Fruit fly (Drosophila melanogaster) whole organism, embryonic: ENCODE results near the gene RpS7.

Experiments
- Atf3 ChIP-seq: fragments of 200-800 bp; sonication (Bioruptor generic); optimal IDR thresholded peaks from 3 replicates; lab custom pipeline; 2016; ENCODE audit warnings: missing biosample characterization, missing genetic modification characterization
- B-H2 ChIP-seq: fragments of 200-800 bp; sonication (Bioruptor generic); optimal IDR thresholded peaks from 2 replicates; lab custom pipeline; 2018; ENCODE audit warnings: missing biosample characterization, mild to moderate bottlenecking, missing genetic modification characterization
- Bteb2 ChIP-seq: fragments of 200-800 bp; sonication (Bioruptor generic); optimal IDR thresholded peaks from 2 replicates; lab custom pipeline; 2016; ENCODE audit warnings: missing biosample characterization, missing genetic modification characterization
- CG10321 ChIP-seq: fragments of 200-800 bp; sonication (Bioruptor generic); IDR thresholded peaks from 2 replicates; pipeline ENCODE4 v1.3.6; 2022; ENCODE audit warnings: missing biosample characterization, missing genetic modification characterization
- CG12071 ChIP-seq: fragments of 200-800 bp; sonication (Bioruptor generic); optimal IDR thresholded peaks from 3 replicates; lab custom pipeline; 2018; ENCODE audit warnings: missing biosample characterization, mild to moderate bottlenecking, missing genetic modification characterization
- CG1233 ChIP-seq: fragments of 200-800 bp; sonication (Bioruptor generic); optimal IDR thresholded peaks from 4 replicates; lab custom pipeline; 2018; ENCODE audit warnings: missing biosample characterization, mild to moderate bottlenecking, missing genetic modification characterization
- CG12769 ChIP-seq: fragments of 200-800 bp; sonication (Bioruptor generic); optimal IDR thresholded peaks from 2 replicates; lab custom pipeline; 2019; ENCODE audit warnings: missing biosample characterization, mild to moderate bottlenecking, missing genetic modification characterization, moderate library complexity
- CG13424 ChIP-seq: fragments of 200-800 bp; sonication (Bioruptor generic); optimal IDR thresholded peaks from 2 replicates; lab custom pipeline; 2019; ENCODE audit warnings: missing biosample characterization, mild to moderate bottlenecking, missing genetic modification characterization, moderate library complexity
- CG14014 ChIP-seq: fragments of 200-800 bp; sonication (Bioruptor generic); IDR thresholded peaks from 2 replicates; pipeline ENCODE4 v1.3.6; 2022; ENCODE audit warnings: missing biosample characterization, missing genetic modification characterization
- CG15514 ChIP-seq: fragments of 200-800 bp; sonication (Bioruptor generic); optimal IDR thresholded peaks from 3 replicates; lab custom pipeline; 2017; ENCODE audit warnings: missing biosample characterization, missing genetic modification characterization, mild to moderate bottlenecking, moderate library complexity, missing genetic modification reagents
- CG17612 ChIP-seq: fragments of 200-800 bp; sonication (Bioruptor generic); IDR thresholded peaks from 2 replicates; pipeline ENCODE4 v1.3.6; 2022; ENCODE audit warnings: missing biosample characterization, missing genetic modification characterization
- CG2199 ChIP-seq: fragments of 200-800 bp; sonication (Bioruptor generic); IDR thresholded peaks from 3 replicates; pipeline ENCODE4 v1.3.6; 2022; ENCODE audit warnings: missing biosample characterization, missing genetic modification characterization
- CG2875 ChIP-seq: fragments of 200-800 bp; sonication (Bioruptor generic); optimal IDR thresholded peaks from 2 replicates; lab custom pipeline; 2017; ENCODE audit warnings: missing biosample characterization, mild to moderate bottlenecking, missing genetic modification characterization, missing genetic modification reagents
- CG32532 ChIP-seq: fragments of 200-800 bp; sonication (Bioruptor generic); IDR thresholded peaks from 2 replicates; pipeline ENCODE4 v1.3.6; 2022; ENCODE audit warnings: missing biosample characterization, missing genetic modification characterization
- CG5953 ChIP-seq: fragments of 200-800 bp; sonication (Bioruptor generic); IDR thresholded peaks from 2 replicates; pipeline ENCODE4 v1.3.6; 2022; ENCODE audit warnings: missing biosample characterization, missing genetic modification characterization
- CG6683 ChIP-seq: fragments of 200-800 bp; sonication (Bioruptor generic); optimal IDR thresholded peaks from 2 replicates; lab custom pipeline; 2017; ENCODE audit warnings: missing biosample characterization, mild to moderate bottlenecking, missing genetic modification characterization, missing genetic modification reagents
- CG6813 ChIP-seq: fragments of 200-800 bp; sonication (Bioruptor generic); optimal IDR thresholded peaks from 2 replicates; lab custom pipeline; 2017; ENCODE audit warnings: missing biosample characterization, missing genetic modification characterization, mild to moderate bottlenecking, moderate library complexity, missing genetic modification reagents
- CG8290 ChIP-seq, 3 experiments: fragments of 200-800 bp; sonication (Bioruptor generic); optimal IDR thresholded peaks; 2 replicates each; lab custom pipeline; 2016 to 2019; ENCODE audit warnings: missing biosample characterization in 3 of 3, missing genetic modification characterization in 3 of 3, mild to moderate bottlenecking in 2 of 3, moderate library complexity in 1 of 3
- CG8478 ChIP-seq: fragments of >200 bp; optimal IDR thresholded peaks from 2 replicates; lab custom pipeline; 2018
- CG9215 ChIP-seq: fragments of 200-800 bp; sonication (Bioruptor generic); IDR thresholded peaks from 2 replicates; pipeline ENCODE4 v1.3.6; 2022; ENCODE audit warnings: missing biosample characterization, missing genetic modification characterization
- Chrac-16 ChIP-seq: fragments of 200-800 bp; sonication (Bioruptor generic); optimal IDR thresholded peaks from 3 replicates; lab custom pipeline; 2016; ENCODE audit warnings: missing biosample characterization, missing genetic modification characterization
- D19A ChIP-seq: fragments of 200-800 bp; optimal IDR thresholded peaks from 3 replicates; lab custom pipeline; 2019; ENCODE audit warnings: missing biosample characterization, mild to moderate bottlenecking, missing genetic modification characterization, moderate library complexity
- Dad ChIP-seq: fragments of 200-800 bp; sonication (Bioruptor generic); optimal IDR thresholded peaks from 3 replicates; lab custom pipeline; 2016; ENCODE audit warnings: missing biosample characterization, missing genetic modification characterization
- Dek ChIP-seq: fragments of 200-800 bp; sonication (Bioruptor generic); optimal IDR thresholded peaks from 3 replicates; lab custom pipeline; 2019; ENCODE audit warnings: missing biosample characterization, mild to moderate bottlenecking, missing genetic modification characterization, moderate library complexity
- Dip3 ChIP-seq: fragments of 200-800 bp; sonication (Bioruptor generic); optimal IDR thresholded peaks from 3 replicates; lab custom pipeline; 2016; ENCODE audit warnings: missing biosample characterization, missing genetic modification characterization
- Drgx ChIP-seq: fragments of 200-800 bp; sonication (Bioruptor generic); IDR thresholded peaks from 2 replicates; pipeline ENCODE4 v1.3.6; 2022; ENCODE audit warnings: missing biosample characterization, missing genetic modification characterization
- HmgD ChIP-seq: fragments of 200-800 bp; sonication (Bioruptor generic); optimal IDR thresholded peaks from 3 replicates; lab custom pipeline; 2016; ENCODE audit warnings: missing biosample characterization, missing genetic modification characterization
- Lhr ChIP-seq: fragments of 200-800 bp; sonication (Bioruptor generic); optimal IDR thresholded peaks from 3 replicates; lab custom pipeline; 2017; ENCODE audit warnings: mild to moderate bottlenecking, missing biosample characterization, missing genetic modification reagents, missing genetic modification characterization
- MBD-R2 ChIP-seq: fragments of 200-800 bp; sonication (Bioruptor generic); IDR thresholded peaks from 2 replicates; pipeline ENCODE4 v1.3.6; 2022; ENCODE audit warnings: missing biosample characterization, missing genetic modification characterization
- Meics ChIP-seq: fragments of 200-800 bp; sonication (Bioruptor generic); optimal IDR thresholded peaks from 2 replicates; lab custom pipeline; 2017; ENCODE audit warnings: missing biosample characterization, mild to moderate bottlenecking, missing genetic modification characterization
- Mes4 ChIP-seq: fragments of 200-800 bp; sonication (Bioruptor generic); optimal IDR thresholded peaks from 2 replicates; lab custom pipeline; 2016; ENCODE audit warnings: missing biosample characterization, missing genetic modification characterization
- NC2α ChIP-seq: fragments of 200-800 bp; sonication (Bioruptor generic); optimal IDR thresholded peaks from 2 replicates; lab custom pipeline; 2016; ENCODE audit warnings: missing biosample characterization, missing genetic modification characterization
- TFAM ChIP-seq: fragments of 200-800 bp; sonication (Bioruptor generic); optimal IDR thresholded peaks from 2 replicates; lab custom pipeline; 2017; ENCODE audit warnings: missing biosample characterization, missing genetic modification characterization, inconsistent platforms
- aop ChIP-seq: fragments of 200-800 bp; sonication (Bioruptor generic); IDR thresholded peaks from 2 replicates; pipeline ENCODE4 v1.3.6; 2022; ENCODE audit warnings: missing biosample characterization, missing genetic modification characterization
- az2 ChIP-seq: fragments of 200-800 bp; sonication (Bioruptor generic); optimal IDR thresholded peaks from 3 replicates; lab custom pipeline; 2016; ENCODE audit warnings: missing biosample characterization, missing genetic modification characterization
- br ChIP-seq: fragments of >200 bp; optimal IDR thresholded peaks from 2 replicates; lab custom pipeline; 2017
- caup ChIP-seq: fragments of 200-800 bp; sonication (Bioruptor generic); optimal IDR thresholded peaks from 3 replicates; lab custom pipeline; 2017; ENCODE audit warnings: missing biosample characterization, mild to moderate bottlenecking, missing genetic modification characterization, moderate library complexity; ENCODE audit not compliant: severe bottlenecking
- dimm ChIP-seq: fragments of 200-800 bp; sonication (Bioruptor generic); IDR thresholded peaks from 2 replicates; pipeline ENCODE4 v1.3.6; 2022; ENCODE audit warnings: missing biosample characterization, missing genetic modification characterization
- dm ChIP-seq: fragments of 200-800 bp; sonication (Bioruptor generic); optimal IDR thresholded peaks from 3 replicates; lab custom pipeline; 2016; ENCODE audit warnings: missing biosample characterization, missing genetic modification characterization
- exex ChIP-seq: fragments of 200-800 bp; sonication (Bioruptor generic); optimal IDR thresholded peaks from 4 replicates; lab custom pipeline; 2018; ENCODE audit warnings: missing biosample characterization, mild to moderate bottlenecking, missing genetic modification characterization, moderate library complexity
- hb ChIP-seq: fragments of 200-800 bp; sonication (Bioruptor generic); IDR thresholded peaks from 3 replicates; pipeline ENCODE4 v1.3.6; 2022; ENCODE audit warnings: missing biosample characterization, missing genetic modification characterization; ENCODE audit not compliant: partially characterized antibody
- kah ChIP-seq: fragments of 200-800 bp; sonication (Bioruptor generic); optimal IDR thresholded peaks from 2 replicates; lab custom pipeline; 2018; ENCODE audit warnings: missing biosample characterization, mild to moderate bottlenecking, missing genetic modification characterization
- mirr ChIP-seq: fragments of 200-800 bp; sonication (Bioruptor generic); optimal IDR thresholded peaks from 3 replicates; lab custom pipeline; 2018; ENCODE audit warnings: missing biosample characterization, mild to moderate bottlenecking, missing genetic modification characterization
- otp ChIP-seq: fragments of 200-800 bp; sonication (Bioruptor generic); IDR thresholded peaks from 3 replicates; pipeline ENCODE4, ENCODE4 v1.3.6; 2022; ENCODE audit warnings: missing biosample characterization, missing genetic modification characterization
- sens ChIP-seq: fragments of 200-800 bp; sonication (Bioruptor generic); peaks from one replicate; lab custom pipeline; 2016; ENCODE audit warnings: missing biosample characterization, missing genetic modification characterization
- slou ChIP-seq: fragments of 200-800 bp; sonication (Bioruptor generic); optimal IDR thresholded peaks from 3 replicates; lab custom pipeline; 2016; ENCODE audit warnings: missing biosample characterization, missing genetic modification characterization
- sob ChIP-seq: fragments of 200-800 bp; sonication (Bioruptor generic); IDR thresholded peaks from 2 replicates; pipeline ENCODE4 v1.3.6; 2022; ENCODE audit warnings: missing biosample characterization, missing genetic modification characterization
- ssp ChIP-seq: fragments of 200-800 bp; sonication (Bioruptor generic); IDR thresholded peaks from 2 replicates; pipeline ENCODE4 v1.3.6; 2022; ENCODE audit warnings: missing biosample characterization, missing genetic modification characterization
- stc ChIP-seq: fragments of 200-800 bp; sonication (Bioruptor generic); IDR thresholded peaks from 2 replicates; pipeline ENCODE4 v1.3.6; 2022; ENCODE audit warnings: missing biosample characterization, missing genetic modification characterization
- tin ChIP-seq: fragments of 200-800 bp; sonication (Bioruptor generic); optimal IDR thresholded peaks from 3 replicates; lab custom pipeline; 2016; ENCODE audit warnings: missing biosample characterization, missing genetic modification characterization
- zf30C ChIP-seq: fragments of 200-800 bp; sonication (Bioruptor generic); optimal IDR thresholded peaks from 3 replicates; lab custom pipeline; 2018; ENCODE audit warnings: missing biosample characterization, mild to moderate bottlenecking, missing genetic modification characterization
- zfh1 ChIP-seq: fragments of 200-800 bp; sonication (Bioruptor generic); IDR thresholded peaks from 3 replicates; pipeline ENCODE4 v1.3.6; 2022; ENCODE audit warnings: missing biosample characterization, missing genetic modification characterization

Gene RpS7

DNA sequence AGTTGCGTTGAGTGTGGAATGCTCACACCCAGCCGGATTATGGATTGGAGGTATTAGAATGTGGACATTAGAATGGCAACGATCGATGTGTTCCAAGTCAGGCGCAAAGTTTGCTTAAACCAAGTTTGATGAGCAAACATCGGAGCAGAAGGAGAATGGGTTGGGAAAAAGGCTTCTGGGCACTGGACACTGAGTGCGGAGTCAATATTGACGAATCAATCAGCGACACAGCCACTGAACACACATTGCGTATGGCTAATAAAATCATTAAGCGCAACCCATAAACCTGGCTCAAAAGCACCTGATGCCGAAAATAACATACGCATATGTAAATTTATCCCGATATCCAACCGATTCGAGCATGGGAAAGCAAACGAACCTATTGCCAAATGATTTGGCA is 15.0 kb downstream of the RpS7 start (continued):
- TF ChIP-seq CG17612 (GFP tag; lab: Robert Waterston, UW) (0 out of 2 replicates have a peak, but pooled peaks have one; percentile 24), Dek (tag; lab: Kevin White, UChicago) (no peak), CG32532 (GFP tag; lab: Robert Waterston, UW) (no peak), slou (GFP tag; lab: Kevin White, UChicago) (no peak), otp (GFP tag; lab: Robert Waterston, UW) (0 out of 3 replicates have a peak, but pooled peaks have one; percentile 22), exex (no peak), D19A (tag; lab: Kevin White, UChicago) (no peak), CG1233 (no peak), dm (no peak), sob (peak; percentile 35; the same call in 1 of the 2 replicates), MBD-R2 (GFP tag; lab: Robert Waterston, UW) (no peak), mirr (GFP tag; lab: Kevin White, UChicago) (peak; percentile 25), Lhr (GFP tag; lab: Kevin White, UChicago) (no peak), CG6683 (GFP tag; lab: Kevin White, UChicago) (no peak), br (lab: Kevin White, UChicago) (no peak), CG12769 (peak; percentile 15), caup (peak; percentile 6), aop (GFP tag; lab: Robert Waterston, UW) (no peak), tin (GFP tag; lab: Kevin White, UChicago) (no peak), CG13424 (no peak), Mes4 (GFP tag; lab: Kevin White, UChicago) (no peak), CG9215 (GFP tag; lab: Robert Waterston, UW) (no peak), CG10321 (no peak), TFAM (no peak), Atf3 (no peak), CG8290 (GFP tag; optimal IDR thresholded peaks at IDR 0.05; lab: Kevin White, UChicago) (no peak), CG8290 (tag; optimal IDR thresholded peaks at IDR 0.05; lab: Kevin White, UChicago) (peak in 1 of 2 experiments; percentile 50), hb (GFP tag; lab: Robert Waterston, UW) (no peak), Dip3 (no peak), stc (GFP tag; lab: Robert Waterston, UW) (peak; percentile 22; the same call in 1 of the 2 replicates), zfh1 (no peak), CG15514 (GFP tag; lab: Kevin White, UChicago) (peak; percentile 1), zf30C (GFP tag; lab: Kevin White, UChicago) (no peak), CG6813 (GFP tag; lab: Kevin White, UChicago) (no peak), Dad (GFP tag; lab: Kevin White, UChicago) (no peak), Meics (GFP tag; lab: Kevin White, UChicago) (no peak), HmgD (GFP tag; lab: Kevin White, UChicago) (no peak), B-H2 (GFP tag; lab: Kevin White, UChicago) (no peak), CG12071 (GFP tag; lab: Kevin White, UChicago) (peak; percentile 36), dimm (no peak), az2 (no peak), CG2875 (GFP tag; lab: Kevin White, UChicago) (no peak), Bteb2 (no peak), CG14014 (GFP tag; lab: Robert Waterston, UW) (peak; percentile 22; the same call in 1 of the 2 replicates), Chrac-16 (GFP tag; lab: Kevin White, UChicago) (no peak), ssp (GFP tag; lab: Robert Waterston, UW) (no peak), kah (no peak), CG5953 (GFP tag; lab: Robert Waterston, UW) (peak; percentile 20; the same call in 1 of the 2 replicates), Drgx (GFP tag; lab: Robert Waterston, UW) (no peak), sens (GFP tag; lab: Kevin White, UChicago) (peak; percentile 55), CG2199 (GFP tag; lab: Robert Waterston, UW) (no peak), CG8478 (lab: Kevin White, UChicago) (no peak), NC2α (GFP tag; lab: Kevin White, UChicago) (no peak)
